Worm (Caenorhabditis elegans) whole organism, L4 larva: ENCODE results near the gene odd-2.
A peak's percentile ranks its signal among the peaks of the same experiment; 100 is the strongest.

Source experiments
- F37D6.2 ChIP-seq: sonication (generic microtip); optimal IDR thresholded peaks from 2 replicates; lab custom pipeline; 2016; ENCODE audit warnings: mild to moderate bottlenecking, missing genetic modification characterization, missing compliant biosample characterization
- R02D3.7 ChIP-seq: fragments of 150-350 bp; sonication (generic microtip); optimal IDR thresholded peaks from 3 replicates; lab custom pipeline; 2014; ENCODE audit warnings: missing biosample characterization, missing genetic modification characterization
- Y5F2A.4 ChIP-seq: fragments of 200-800 bp; sonication (Bioruptor generic); optimal IDR thresholded peaks from 2 replicates; lab custom pipeline; 2018; ENCODE audit warnings: mild to moderate bottlenecking, missing genetic modification characterization, missing compliant biosample characterization
- aha-1 ChIP-seq: fragments of 150-350 bp; peaks from one replicate; lab custom pipeline; 2014; ENCODE audit warnings: missing biosample characterization, missing genetic modification characterization
- arid-1 ChIP-seq: fragments of 200-800 bp; sonication (Bioruptor generic); conservative IDR thresholded peaks from 2 replicates; pipeline ENCODE4 v1.3.6; 2022; ENCODE audit warnings: missing genetic modification reagents, missing genetic modification characterization, missing compliant biosample characterization
- ceh-32 ChIP-seq: sonication (generic microtip); optimal IDR thresholded peaks from 2 replicates; lab custom pipeline; 2016; ENCODE audit warnings: mild to moderate bottlenecking, missing genetic modification characterization, missing compliant biosample characterization; ENCODE audit not compliant: poor library complexity
- ceh-44 ChIP-seq: fragments of 200-800 bp; sonication (Bioruptor generic); IDR thresholded peaks from 2 replicates; pipeline ENCODE4 v1.3.6; 2022; ENCODE audit warnings: missing genetic modification reagents, missing genetic modification characterization, missing compliant biosample characterization
- ces-1 ChIP-seq: fragments of 150-350 bp; sonication (generic microtip); optimal IDR thresholded peaks from 4 replicates; lab custom pipeline; 2014; ENCODE audit warnings: missing biosample characterization, missing genetic modification reagents, missing genetic modification characterization
- cey-2 ChIP-seq: sonication (generic microtip); optimal IDR thresholded peaks from 3 replicates; lab custom pipeline; 2017; ENCODE audit warnings: missing genetic modification characterization, mild to moderate bottlenecking, missing compliant biosample characterization, antibody characterized with exemption, borderline replicate concordance; ENCODE audit not compliant: insufficient read depth
- daf-16 ChIP-seq, 3 experiments: sonication (generic microtip); optimal IDR thresholded peaks; 2 replicates each; lab custom pipeline; 2016 to 2017; ENCODE audit warnings: missing genetic modification characterization in 3 of 3, missing genetic modification reagents in 3 of 3, mild to moderate bottlenecking in 2 of 3, missing compliant biosample characterization in 2 of 3, missing biosample characterization in 1 of 3, moderate library complexity in 1 of 3
- dmd-6 ChIP-seq: fragments of 200-800 bp; sonication (Bioruptor generic); IDR thresholded peaks from 2 replicates; pipeline ENCODE4 v1.3.6; 2022; ENCODE audit warnings: missing genetic modification reagents, missing genetic modification characterization, missing compliant biosample characterization
- dve-1 ChIP-seq: sonication (generic microtip); optimal IDR thresholded peaks from 2 replicates; lab custom pipeline; 2017; ENCODE audit warnings: antibody characterized with exemption, mild to moderate bottlenecking, missing genetic modification characterization, missing compliant biosample characterization; ENCODE audit not compliant: insufficient read depth
- hlh-11 ChIP-seq: fragments of 200-800 bp; sonication (Bioruptor generic); optimal IDR thresholded peaks from 2 replicates; lab custom pipeline; 2018; ENCODE audit warnings: mild to moderate bottlenecking, missing genetic modification characterization, missing compliant biosample characterization
- hmg-1.1 ChIP-seq: fragments of 200-800 bp; sonication (Bioruptor generic); IDR thresholded peaks from 2 replicates; pipeline ENCODE4 v1.3.6; 2022; ENCODE audit warnings: missing genetic modification reagents, missing genetic modification characterization, missing compliant biosample characterization
- lsy-2 ChIP-seq, 2 experiments: fragments of 150-350 bp in 1 of 2; sonication (generic microtip) in 1 of 2; optimal IDR thresholded peaks; 2 replicates each; lab custom pipeline; 2014 to 2017; ENCODE audit warnings: missing biosample characterization in 2 of 2, missing genetic modification characterization in 2 of 2
- madf-5 ChIP-seq, 2 experiments: fragments of 200-800 bp; sonication (Bioruptor generic); IDR thresholded peaks; 2 replicates each; pipeline ENCODE4 v1.3.6; 2022; ENCODE audit warnings: missing compliant biosample characterization in 2 of 2, missing genetic modification characterization in 2 of 2
- madf-9 ChIP-seq: fragments of 200-800 bp; sonication (Bioruptor generic); conservative IDR thresholded peaks from 2 replicates; pipeline ENCODE4 v1.3.6; 2022; ENCODE audit warnings: missing genetic modification reagents, missing genetic modification characterization, missing compliant biosample characterization
- mdl-1 ChIP-seq, 2 experiments: fragments of 150-350 bp in 1 of 2; sonication (generic microtip) in 1 of 2; optimal IDR thresholded peaks; 2 replicates each; lab custom pipeline; 2014 to 2017; ENCODE audit warnings: missing biosample characterization in 2 of 2, missing genetic modification characterization in 2 of 2
- mdt-29 ChIP-seq: fragments of 200-800 bp; sonication (Bioruptor generic); IDR thresholded peaks from 2 replicates; pipeline ENCODE4 v1.3.6; 2022; ENCODE audit warnings: missing genetic modification reagents, missing genetic modification characterization, missing compliant biosample characterization
- mep-1 ChIP-seq: fragments of 150-350 bp; sonication (generic microtip); optimal IDR thresholded peaks from 3 replicates; lab custom pipeline; 2014; ENCODE audit warnings: missing biosample characterization, missing genetic modification characterization
- mes-2 ChIP-seq: sonication (generic microtip); optimal IDR thresholded peaks from 2 replicates; lab custom pipeline; 2016; ENCODE audit warnings: missing genotype, mild to moderate bottlenecking, missing genetic modification characterization, missing compliant biosample characterization; ENCODE audit not compliant: poor library complexity, severe bottlenecking
- mxl-3 ChIP-seq: fragments of 200-800 bp; sonication (Bioruptor generic); optimal IDR thresholded peaks from 2 replicates; lab custom pipeline; 2018; ENCODE audit warnings: mild to moderate bottlenecking, missing genetic modification characterization, missing compliant biosample characterization
- nhr-10 ChIP-seq: fragments of 150-350 bp; optimal IDR thresholded peaks from 2 replicates; lab custom pipeline; 2014; ENCODE audit warnings: missing biosample characterization, missing genetic modification characterization
- nhr-237 ChIP-seq: sonication (generic microtip); optimal IDR thresholded peaks from 2 replicates; lab custom pipeline; 2017; ENCODE audit warnings: missing biosample characterization, missing genetic modification characterization
- nhr-28 ChIP-seq: fragments of 150-350 bp; optimal IDR thresholded peaks from 2 replicates; lab custom pipeline; 2014; ENCODE audit warnings: missing biosample characterization, missing genetic modification characterization
- nhr-42 ChIP-seq: fragments of 200-800 bp; sonication (Bioruptor generic); IDR thresholded peaks from 2 replicates; pipeline ENCODE4 v1.3.6; 2022; ENCODE audit warnings: missing genetic modification characterization, missing compliant biosample characterization
- nhr-48 ChIP-seq: sonication (generic microtip); optimal IDR thresholded peaks from 2 replicates; lab custom pipeline; 2016; ENCODE audit warnings: mild to moderate bottlenecking, missing genetic modification characterization, missing compliant biosample characterization
- nhr-6 ChIP-seq: fragments of 150-350 bp; optimal IDR thresholded peaks from 2 replicates; lab custom pipeline; 2014; ENCODE audit warnings: missing biosample characterization, missing genetic modification characterization
- nhr-76 ChIP-seq: fragments of 150-350 bp; optimal IDR thresholded peaks from 2 replicates; lab custom pipeline; 2014; ENCODE audit warnings: missing biosample characterization, missing genetic modification characterization
- nhr-77 ChIP-seq: fragments of 150-350 bp; optimal IDR thresholded peaks from 2 replicates; lab custom pipeline; 2014; ENCODE audit warnings: missing biosample characterization, missing genetic modification characterization
- pha-4 ChIP-seq, 2 experiments: fragments of 150-350 bp in 1 of 2; fragments of 200-800 bp in 1 of 2; sonication (Bioruptor generic) in 1 of 2; IDR thresholded peaks in 1 of 2; optimal IDR thresholded peaks in 1 of 2; 2 replicates each; pipeline versions ENCODE4 v1.3.6 to Lab custom; 2014 to 2022; ENCODE audit warnings: missing genetic modification characterization in 2 of 2, missing genetic modification reagents in 2 of 2, missing biosample characterization in 1 of 2, missing compliant biosample characterization in 1 of 2
- php-3 ChIP-seq: fragments of 200-800 bp; sonication (Bioruptor generic); IDR thresholded peaks from 2 replicates; pipeline ENCODE4 v1.3.6; 2022; ENCODE audit warnings: missing genetic modification reagents, missing genetic modification characterization, missing compliant biosample characterization
- pqm-1 ChIP-seq: sonication (generic microtip); optimal IDR thresholded peaks from 2 replicates; lab custom pipeline; 2017; ENCODE audit warnings: missing biosample characterization, missing genetic modification characterization
- rbr-2 ChIP-seq: sonication (generic microtip); optimal IDR thresholded peaks from 2 replicates; lab custom pipeline; 2016; ENCODE audit warnings: missing genotype, missing genetic modification characterization, missing compliant biosample characterization
- sdz-12 ChIP-seq: fragments of 200-800 bp; sonication (Bioruptor generic); optimal IDR thresholded peaks from 2 replicates; lab custom pipeline; 2018; ENCODE audit warnings: mild to moderate bottlenecking, missing genetic modification characterization, missing compliant biosample characterization
- set-16 ChIP-seq: fragments of 200-800 bp; sonication (Bioruptor generic); IDR thresholded peaks from 2 replicates; pipeline ENCODE4 v1.3.6; 2022; ENCODE audit warnings: missing genetic modification reagents, missing genetic modification characterization, missing compliant biosample characterization
- spr-3 ChIP-seq: fragments of 200-800 bp; sonication (Bioruptor generic); optimal IDR thresholded peaks from 2 replicates; lab custom pipeline; 2018; ENCODE audit warnings: mild to moderate bottlenecking, missing genetic modification characterization, missing compliant biosample characterization
- tra-1 ChIP-seq: fragments of 200-800 bp; sonication (Bioruptor generic); IDR thresholded peaks from 2 replicates; pipeline ENCODE4 v1.3.6; 2022; ENCODE audit warnings: missing genetic modification reagents, missing genetic modification characterization, missing compliant biosample characterization
- unc-62 ChIP-seq, 3 experiments: fragments of 150-350 bp in 1 of 3; sonication (generic microtip); optimal IDR thresholded peaks in 2 of 3; peaks in 1 of 3; 1 replicate in 1 of 3; 2 replicates in 2 of 3; lab custom pipeline; 2014 to 2017; ENCODE audit warnings: missing biosample characterization in 3 of 3, missing genetic modification characterization in 3 of 3, missing genetic modification reagents in 3 of 3, missing genotype in 1 of 3
- zag-1 ChIP-seq: fragments of 150-350 bp; optimal IDR thresholded peaks from 2 replicates; lab custom pipeline; 2014; ENCODE audit warnings: missing biosample characterization, missing genetic modification characterization
- zip-2 ChIP-seq: fragments of 150-350 bp; optimal IDR thresholded peaks from 2 replicates; lab custom pipeline; 2014; ENCODE audit warnings: missing biosample characterization, missing genetic modification characterization
- ztf-7 ChIP-seq: fragments of 150-350 bp; optimal IDR thresholded peaks from 2 replicates; lab custom pipeline; 2014; ENCODE audit warnings: missing biosample characterization, missing genetic modification characterization

odd-2 gene

DNA sequence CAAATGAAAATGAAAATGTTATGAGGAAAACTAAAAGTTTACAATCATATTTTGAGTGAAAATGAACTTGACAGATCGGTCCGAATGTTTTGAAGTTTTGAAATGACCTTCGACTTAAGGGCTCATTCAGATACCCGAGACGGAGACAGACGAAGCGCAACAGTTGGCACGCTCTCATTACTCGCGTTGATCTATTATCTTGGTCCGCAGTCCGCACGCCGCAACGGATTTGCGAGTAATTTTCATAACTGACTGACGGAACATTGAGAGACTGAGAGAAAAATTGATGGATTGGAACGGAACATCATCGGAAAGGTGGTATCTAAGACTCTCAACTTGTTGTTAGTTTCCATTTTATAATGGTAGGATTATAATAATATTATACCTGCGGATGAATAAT lies 14.4 kb downstream of the odd-2 start:
- TF ChIP-seq unc-62 (GFP tag; optimal IDR thresholded peaks at IDR 0.05 in 1 of 2; lab: Kevin White, UChicago): peak in 1 of 2 experiments; percentile 61
- TF ChIP-seq unc-62 (tag; optimal IDR thresholded peaks at IDR 0.05; lab: Kevin White, UChicago): no peak
- no peak for TF ChIP-seq ceh-44 (GFP tag; lab: Robert Waterston, UW)

DNA sequence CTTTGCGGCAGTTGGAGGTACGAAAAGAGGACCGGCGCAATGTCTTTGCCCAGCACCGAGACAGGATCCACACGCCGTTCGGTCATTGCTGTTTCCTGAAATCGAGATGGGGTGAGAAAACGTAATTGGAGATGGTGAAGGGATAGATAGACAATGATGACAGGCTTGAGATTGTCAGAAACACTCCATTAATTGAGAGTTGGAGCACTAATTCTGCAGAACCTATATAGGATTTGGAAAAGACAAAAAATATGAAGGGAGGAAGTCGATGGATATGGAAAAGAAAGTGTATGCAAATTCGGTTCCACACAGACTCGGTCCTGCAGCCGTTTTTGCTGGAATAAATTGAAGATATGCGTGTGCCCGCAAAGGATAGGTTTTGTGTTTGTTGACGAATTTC lies 22.1 kb downstream of the odd-2 start, which contains the start of gene Y72A10A.1:
TSS of gene Y72A10A.1 (minus strand) at position 101 of the 400 bp plus-strand sequence.
- TF ChIP-seq madf-5 (GFP tag; IDR thresholded peaks at IDR 0.05; lab: Robert Waterston, UW) (no peak), unc-62 (GFP tag; optimal IDR thresholded peaks at IDR 0.05 in 1 of 2; lab: Kevin White, UChicago) (peak in 1 of 2 experiments; percentile 43), unc-62 (tag; optimal IDR thresholded peaks at IDR 0.05; lab: Kevin White, UChicago) (no peak), aha-1 (tag; lab: Kevin White, UChicago) (peak; percentile 45)

DNA sequence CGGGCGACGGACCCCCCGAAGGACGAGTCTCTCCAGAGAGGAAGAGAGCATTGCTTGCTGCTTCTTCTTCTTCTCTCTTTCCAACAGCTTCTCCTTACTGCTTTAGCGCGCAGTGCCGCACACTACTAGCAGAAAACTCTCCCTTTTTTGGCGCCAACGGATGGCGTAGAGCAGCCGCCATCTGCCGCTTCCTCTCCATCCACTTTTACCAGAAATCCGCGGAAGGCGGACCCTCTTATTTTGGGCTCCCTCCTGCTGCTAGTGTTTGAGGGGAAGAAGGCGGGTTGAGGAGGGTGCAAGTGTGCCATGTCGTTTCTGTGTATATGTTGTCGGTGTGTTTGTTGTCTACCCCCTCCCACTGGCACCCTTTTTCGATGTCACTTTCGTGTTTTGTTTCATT lies 25.9 kb downstream of the odd-2 start:
- TF ChIP-seq unc-62 (GFP tag; optimal IDR thresholded peaks at IDR 0.05 in 1 of 2; lab: Kevin White, UChicago): peak in 1 of 2 experiments; percentile 49
- TF ChIP-seq unc-62 (tag; optimal IDR thresholded peaks at IDR 0.05; lab: Kevin White, UChicago): no peak
- TF ChIP-seq nhr-76 (tag; lab: Kevin White, UChicago): no peak
- TF ChIP-seq mep-1 (tag; lab: Kevin White, UChicago): peak; percentile 16
- no peak for TF ChIP-seq ces-1 (GFP tag; lab: Kevin White, UChicago)
- no peak for TF ChIP-seq zip-2
- peak; percentile 15 for TF ChIP-seq hlh-11 (tag; lab: Kevin White, UChicago)
- TF ChIP-seq php-3 (GFP tag; lab: Robert Waterston, UW): no peak
- TF ChIP-seq pha-4 (GFP tag; IDR thresholded peaks at IDR 0.05; lab: Robert Waterston, UW): peak; percentile 15; the same call in 1 of the 2 replicates
- no peak for TF ChIP-seq pha-4 (tag; optimal IDR thresholded peaks at IDR 0.05; lab: Kevin White, UChicago)
- no peak for TF ChIP-seq arid-1
- TF ChIP-seq mxl-3 (GFP tag; lab: Kevin White, UChicago): no peak
- no peak for TF ChIP-seq F37D6.2 (tag; lab: Kevin White, UChicago)
- TF ChIP-seq dve-1 (tag; lab: Kevin White, UChicago): no peak
- TF ChIP-seq ztf-7: no peak
- TF ChIP-seq hmg-1.1 (GFP tag; lab: Robert Waterston, UW): peak; percentile 31; the same call in 1 of the 2 replicates
- TF ChIP-seq nhr-42: no peak
- no peak for TF ChIP-seq sdz-12
- TF ChIP-seq nhr-10 (tag; lab: Kevin White, UChicago): no peak
- peak; percentile 56 for TF ChIP-seq rbr-2
- TF ChIP-seq dmd-6 (GFP tag; lab: Robert Waterston, UW): no peak
- no peak for TF ChIP-seq spr-3 (GFP tag; lab: Kevin White, UChicago)
- TF ChIP-seq zag-1 (tag; lab: Kevin White, UChicago): no peak
- no peak for TF ChIP-seq R02D3.7 (tag; lab: Kevin White, UChicago)
- no peak for TF ChIP-seq lsy-2 (tag; optimal IDR thresholded peaks at IDR 0.05; lab: Kevin White, UChicago)
- TF ChIP-seq pqm-1 (tag; lab: Kevin White, UChicago): no peak
- TF ChIP-seq madf-9: no peak
- TF ChIP-seq nhr-237 (tag; lab: Kevin White, UChicago): no peak
- TF ChIP-seq ceh-32 (tag; lab: Kevin White, UChicago): no peak
- TF ChIP-seq set-16: peak; percentile 83
- TF ChIP-seq tra-1 (GFP tag; lab: Robert Waterston, UW): no peak

DNA sequence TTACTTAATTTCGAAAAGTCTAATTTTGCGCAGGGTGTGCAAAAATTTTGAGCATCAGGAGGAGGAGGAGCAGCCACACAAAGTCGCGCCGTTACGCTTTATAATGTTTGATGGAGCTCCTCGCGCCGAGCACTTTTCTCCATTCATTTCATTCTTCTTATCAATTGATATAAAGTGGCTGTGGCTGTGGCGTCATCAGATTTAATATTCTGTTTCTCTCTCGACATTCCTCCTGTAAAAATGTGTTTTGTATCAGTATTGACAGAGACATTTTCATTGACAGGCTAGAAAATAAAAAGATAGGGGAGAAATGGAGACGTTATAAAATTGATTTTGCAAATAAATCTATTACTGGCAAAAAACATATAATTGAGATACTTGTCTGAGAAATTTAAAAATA lies 31.1 kb downstream of the odd-2 start:
- TF ChIP-seq nhr-28 (tag; lab: Kevin White, UChicago): peak; percentile 79
- peak; percentile 85 for TF ChIP-seq dmd-6 (GFP tag; lab: Robert Waterston, UW)
- TF ChIP-seq hlh-11 (tag; lab: Kevin White, UChicago): peak; percentile 77
- TF ChIP-seq mep-1 (tag; lab: Kevin White, UChicago): peak; percentile 22
- TF ChIP-seq cey-2 (tag; lab: Kevin White, UChicago): no peak
- peak; percentile 34 for TF ChIP-seq nhr-77 (tag; lab: Kevin White, UChicago)
- TF ChIP-seq Y5F2A.4 (GFP tag; lab: Kevin White, UChicago): no peak
- no peak for TF ChIP-seq pha-4 (GFP tag; IDR thresholded peaks at IDR 0.05; lab: Robert Waterston, UW)
- TF ChIP-seq pha-4 (tag; optimal IDR thresholded peaks at IDR 0.05; lab: Kevin White, UChicago): no peak
- TF ChIP-seq mdl-1 (tag; optimal IDR thresholded peaks at IDR 0.05; lab: Kevin White, UChicago): peak in 1 of 2 experiments; percentile 26
- TF ChIP-seq php-3 (GFP tag; lab: Robert Waterston, UW): peak; percentile 53; the same call in 1 of the 2 replicates
- peak; percentile 51 for TF ChIP-seq aha-1 (tag; lab: Kevin White, UChicago)
- peak; percentile 15 for TF ChIP-seq nhr-48 (tag; lab: Kevin White, UChicago)
- TF ChIP-seq mes-2 (tag; lab: Kevin White, UChicago): peak; percentile 32
- TF ChIP-seq mdt-29 (GFP tag; lab: Robert Waterston, UW): no peak
- TF ChIP-seq pqm-1 (tag; lab: Kevin White, UChicago): peak; percentile 81
- TF ChIP-seq lsy-2 (tag; optimal IDR thresholded peaks at IDR 0.05; lab: Kevin White, UChicago): peak in 1 of 2 experiments; percentile 16
- TF ChIP-seq dve-1 (tag; lab: Kevin White, UChicago): peak; percentile 81
- peak; percentile 5 for TF ChIP-seq nhr-6 (tag; lab: Kevin White, UChicago)
- no peak for TF ChIP-seq daf-16 (GFP tag; optimal IDR thresholded peaks at IDR 0.05; lab: Kevin White, UChicago)
- TF ChIP-seq daf-16 (tag; optimal IDR thresholded peaks at IDR 0.05; lab: Kevin White, UChicago): peak; percentile 77
